Fruit fly (Drosophila melanogaster) whole organism: ENCODE results near the gene Pkc98E.
A peak's percentile ranks its signal among the peaks of the same experiment; 100 is the strongest.

Experiments
- CG8478 ChIP-seq: fragments of >200 bp; optimal IDR thresholded peaks from 2 replicates; lab custom pipeline; 2018; ENCODE audit warnings: inconsistent platforms
- Dll ChIP-seq: fragments of >200 bp; optimal IDR thresholded peaks from 2 replicates; lab custom pipeline; 2017
- EcR ChIP-seq, 2 experiments: fragments of >200 bp; optimal IDR thresholded peaks; 2 replicates each; lab custom pipeline; 2017; ENCODE audit warnings: missing biosample characterization in 2 of 2, missing genetic modification characterization in 2 of 2, missing genetic modification reagents in 2 of 2
- pan ChIP-seq: fragments of >200 bp; optimal IDR thresholded peaks from 2 replicates; lab custom pipeline; 2017
- psq ChIP-seq: fragments of >200 bp; optimal IDR thresholded peaks from 2 replicates; lab custom pipeline; 2017
- usp ChIP-seq: fragments of >200 bp; optimal IDR thresholded peaks from 2 replicates; lab custom pipeline; 2017; ENCODE audit warnings: missing biosample characterization, missing genetic modification characterization, mixed read lengths

Pkc98E gene

dm6 chr3R:29088938-29089661 is 50.1 kb downstream of the Pkc98E start:
- TF ChIP-seq Dll (lab: Kevin White, UChicago) (no peak), usp (no peak), EcR (GFP tag; optimal IDR thresholded peaks at IDR 0.05; lab: Kevin White, UChicago) (no peak), CG8478 (no peak)

DNA sequence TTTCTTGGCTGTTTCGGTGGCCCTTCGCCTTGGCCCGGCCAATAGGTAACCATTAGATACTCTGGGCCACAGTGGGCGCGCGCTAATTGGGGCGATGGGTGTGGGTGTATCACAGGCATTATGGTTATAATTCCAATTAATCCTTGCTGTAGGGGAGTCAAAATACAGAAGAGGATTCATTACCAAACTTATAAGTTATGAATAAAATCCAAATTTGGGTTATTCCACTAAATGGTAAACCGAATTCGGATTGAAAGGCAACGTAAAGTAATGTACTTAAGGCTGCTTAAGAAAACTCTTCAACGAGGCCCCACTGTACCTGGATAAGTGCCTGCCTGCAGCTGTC is 50.7 kb downstream of the Pkc98E start:
- no peak for TF ChIP-seq CG8478
- TF ChIP-seq psq (lab: Kevin White, UChicago) = no peak
- no peak for TF ChIP-seq EcR (GFP tag; optimal IDR thresholded peaks at IDR 0.05; lab: Kevin White, UChicago)
- TF ChIP-seq usp = no peak
- TF ChIP-seq Dll (lab: Kevin White, UChicago) = no peak
- TF ChIP-seq pan (lab: Kevin White, UChicago) = no peak

dm6 chr3R:29091609-29092008 is 52.7 kb downstream of the Pkc98E start:
- TF ChIP-seq EcR (GFP tag; optimal IDR thresholded peaks at IDR 0.05; lab: Kevin White, UChicago) (no peak), Dll (lab: Kevin White, UChicago) (no peak), pan (lab: Kevin White, UChicago) (no peak), usp (no peak)

dm6 chr3R:29094152-29094551 is 55.2 kb downstream of the Pkc98E start:
- TF ChIP-seq usp = no peak
- TF ChIP-seq pan (lab: Kevin White, UChicago) = no peak
- TF ChIP-seq Dll (lab: Kevin White, UChicago) = no peak
- TF ChIP-seq CG8478 = no peak
- no peak for TF ChIP-seq psq (lab: Kevin White, UChicago)
- no peak for TF ChIP-seq EcR (GFP tag; optimal IDR thresholded peaks at IDR 0.05; lab: Kevin White, UChicago)

- peak; percentile 77 for TF ChIP-seq Dll (lab: Kevin White, UChicago)
- TF ChIP-seq EcR (GFP tag; optimal IDR thresholded peaks at IDR 0.05; lab: Kevin White, UChicago) = no peak
Observed at dm6 chr3R:29095525-29095924, 56.6 kb downstream of the Pkc98E start.

- no peak for TF ChIP-seq usp
- no peak for TF ChIP-seq Dll (lab: Kevin White, UChicago)
- no peak for TF ChIP-seq psq (lab: Kevin White, UChicago)
- no peak for TF ChIP-seq EcR (GFP tag; optimal IDR thresholded peaks at IDR 0.05; lab: Kevin White, UChicago)
- no peak for TF ChIP-seq pan (lab: Kevin White, UChicago)
- no peak for TF ChIP-seq CG8478
Observed at dm6 chr3R:29096009-29096443, 57.1 kb downstream of the Pkc98E start.

dm6 chr3R:29098022-29098421 is 59.1 kb downstream of the Pkc98E start:
- TF ChIP-seq CG8478 (no peak), usp (no peak)
